Worm (Caenorhabditis elegans) whole organism, L4 larva: ENCODE results near the gene F49C12.11.
"Not testable (repeated sequence)": the region's sequence is repeated elsewhere in the genome, so short reads cannot be mapped to it uniquely, and the experiment has no call there.

Experiments
- F26F4.8 ChIP-seq: fragments of 200-800 bp; sonication (Bioruptor generic); conservative IDR thresholded peaks from 2 replicates; pipeline ENCODE4 v1.3.6; 2022; ENCODE audit warnings: missing genetic modification characterization, missing compliant biosample characterization
- F37D6.2 ChIP-seq: sonication (generic microtip); optimal IDR thresholded peaks from 2 replicates; lab custom pipeline; 2016; ENCODE audit warnings: mild to moderate bottlenecking, missing genetic modification characterization, missing compliant biosample characterization
- R02D3.7 ChIP-seq: fragments of 150-350 bp; sonication (generic microtip); optimal IDR thresholded peaks from 3 replicates; lab custom pipeline; 2014; ENCODE audit warnings: missing biosample characterization, missing genetic modification characterization
- T20F7.1 ChIP-seq: fragments of 200-800 bp; sonication (Bioruptor generic); optimal IDR thresholded peaks from 2 replicates; lab custom pipeline; 2018; ENCODE audit warnings: mild to moderate bottlenecking, missing genetic modification characterization, missing compliant biosample characterization
- Y105C5A.15 ChIP-seq: fragments of 200-800 bp; sonication (Bioruptor generic); IDR thresholded peaks from 2 replicates; pipeline ENCODE4 v1.3.6; 2022; ENCODE audit warnings: missing genetic modification characterization, missing compliant biosample characterization
- Y48G9A.11 ChIP-seq: fragments of 200-800 bp; sonication (Bioruptor generic); IDR thresholded peaks from 2 replicates; pipeline ENCODE4 v1.3.6; 2022; ENCODE audit warnings: missing genetic modification reagents, missing genetic modification characterization, missing compliant biosample characterization
- Y75B8A.6 ChIP-seq: fragments of 200-800 bp; sonication (Bioruptor generic); IDR thresholded peaks from 2 replicates; pipeline ENCODE4 v1.3.6; 2022; ENCODE audit warnings: missing genetic modification reagents, missing genetic modification characterization, missing compliant biosample characterization
- ZK546.5 ChIP-seq, 2 experiments: sonication (generic microtip); optimal IDR thresholded peaks; 2 replicates each; lab custom pipeline; 2017; ENCODE audit warnings: missing biosample characterization in 2 of 2, missing genetic modification characterization in 2 of 2
- aha-1 ChIP-seq: fragments of 150-350 bp; peaks from one replicate; lab custom pipeline; 2014; ENCODE audit warnings: missing biosample characterization, missing genetic modification characterization
- arid-1 ChIP-seq: fragments of 200-800 bp; sonication (Bioruptor generic); conservative IDR thresholded peaks from 2 replicates; pipeline ENCODE4 v1.3.6; 2022; ENCODE audit warnings: missing genetic modification reagents, missing genetic modification characterization, missing compliant biosample characterization
- attf-4 ChIP-seq: sonication (generic microtip); optimal IDR thresholded peaks from 3 replicates; lab custom pipeline; 2017; ENCODE audit warnings: missing biosample characterization, missing genetic modification characterization
- ceh-44 ChIP-seq: fragments of 200-800 bp; sonication (Bioruptor generic); IDR thresholded peaks from 2 replicates; pipeline ENCODE4 v1.3.6; 2022; ENCODE audit warnings: missing genetic modification reagents, missing genetic modification characterization, missing compliant biosample characterization
- ceh-62 ChIP-seq: sonication (generic microtip); optimal IDR thresholded peaks from 2 replicates; lab custom pipeline; 2017; ENCODE audit warnings: missing biosample characterization, missing genetic modification characterization
- cey-2 ChIP-seq: sonication (generic microtip); optimal IDR thresholded peaks from 3 replicates; lab custom pipeline; 2017; ENCODE audit warnings: missing genetic modification characterization, mild to moderate bottlenecking, missing compliant biosample characterization, antibody characterized with exemption, borderline replicate concordance; ENCODE audit not compliant: insufficient read depth
- ctbp-1 ChIP-seq: fragments of 200-800 bp; sonication (Bioruptor generic); IDR thresholded peaks from 2 replicates; pipeline ENCODE4 v1.3.6; 2022; ENCODE audit warnings: missing genetic modification reagents, missing genetic modification characterization, missing compliant biosample characterization
- dmd-6 ChIP-seq: fragments of 200-800 bp; sonication (Bioruptor generic); IDR thresholded peaks from 2 replicates; pipeline ENCODE4 v1.3.6; 2022; ENCODE audit warnings: missing genetic modification reagents, missing genetic modification characterization, missing compliant biosample characterization
- fkh-10 ChIP-seq: fragments of 150-350 bp; optimal IDR thresholded peaks from 2 replicates; lab custom pipeline; 2014; ENCODE audit warnings: missing biosample characterization, missing genetic modification reagents, missing genetic modification characterization
- gei-8 ChIP-seq: fragments of 200-800 bp; sonication (Bioruptor generic); optimal IDR thresholded peaks from 2 replicates; lab custom pipeline; 2018; ENCODE audit warnings: mild to moderate bottlenecking, missing genetic modification characterization, missing compliant biosample characterization
- lin-1 ChIP-seq: fragments of 200-800 bp; sonication (Bioruptor generic); IDR thresholded peaks from 2 replicates; pipeline ENCODE4 v1.3.6; 2022; ENCODE audit warnings: missing genetic modification reagents, missing genetic modification characterization, missing compliant biosample characterization
- lin-29 ChIP-seq: fragments of 200-800 bp; sonication (Bioruptor generic); IDR thresholded peaks from 2 replicates; pipeline ENCODE4 v1.3.6; 2022; ENCODE audit warnings: missing genetic modification reagents, missing genetic modification characterization, missing compliant biosample characterization
- madf-5 ChIP-seq, 2 experiments: fragments of 200-800 bp; sonication (Bioruptor generic); IDR thresholded peaks; 2 replicates each; pipeline ENCODE4 v1.3.6; 2022; ENCODE audit warnings: missing compliant biosample characterization in 2 of 2, missing genetic modification characterization in 2 of 2
- mdt-29 ChIP-seq: fragments of 200-800 bp; sonication (Bioruptor generic); IDR thresholded peaks from 2 replicates; pipeline ENCODE4 v1.3.6; 2022; ENCODE audit warnings: missing genetic modification reagents, missing genetic modification characterization, missing compliant biosample characterization
- mes-2 ChIP-seq: sonication (generic microtip); optimal IDR thresholded peaks from 2 replicates; lab custom pipeline; 2016; ENCODE audit warnings: missing genotype, mild to moderate bottlenecking, missing genetic modification characterization, missing compliant biosample characterization; ENCODE audit not compliant: poor library complexity, severe bottlenecking
- nhr-102 ChIP-seq: sonication (generic microtip); optimal IDR thresholded peaks from 2 replicates; lab custom pipeline; 2016; ENCODE audit warnings: mild to moderate bottlenecking, missing genetic modification characterization, moderate library complexity, missing compliant biosample characterization
- nhr-237 ChIP-seq: sonication (generic microtip); optimal IDR thresholded peaks from 2 replicates; lab custom pipeline; 2017; ENCODE audit warnings: missing biosample characterization, missing genetic modification characterization
- nhr-28 ChIP-seq: fragments of 150-350 bp; optimal IDR thresholded peaks from 2 replicates; lab custom pipeline; 2014; ENCODE audit warnings: missing biosample characterization, missing genetic modification characterization
- php-3 ChIP-seq: fragments of 200-800 bp; sonication (Bioruptor generic); IDR thresholded peaks from 2 replicates; pipeline ENCODE4 v1.3.6; 2022; ENCODE audit warnings: missing genetic modification reagents, missing genetic modification characterization, missing compliant biosample characterization
- sdz-12 ChIP-seq: fragments of 200-800 bp; sonication (Bioruptor generic); optimal IDR thresholded peaks from 2 replicates; lab custom pipeline; 2018; ENCODE audit warnings: mild to moderate bottlenecking, missing genetic modification characterization, missing compliant biosample characterization
- skn-1 ChIP-seq: fragments of 150-350 bp; optimal IDR thresholded peaks from 2 replicates; lab custom pipeline; 2014; ENCODE audit warnings: missing biosample characterization, missing genetic modification characterization
- snpc-4 ChIP-seq: fragments of 150-350 bp; optimal IDR thresholded peaks from 2 replicates; lab custom pipeline; 2014; ENCODE audit warnings: missing biosample characterization, missing genetic modification characterization
- tra-1 ChIP-seq: fragments of 200-800 bp; sonication (Bioruptor generic); IDR thresholded peaks from 2 replicates; pipeline ENCODE4 v1.3.6; 2022; ENCODE audit warnings: missing genetic modification reagents, missing genetic modification characterization, missing compliant biosample characterization
- unc-130 ChIP-seq: sonication (generic microtip); optimal IDR thresholded peaks from 2 replicates; lab custom pipeline; 2016; ENCODE audit warnings: missing genetic modification reagents, missing genetic modification characterization, missing compliant biosample characterization
- unc-62 ChIP-seq, 3 experiments: fragments of 150-350 bp in 1 of 3; sonication (generic microtip); optimal IDR thresholded peaks in 2 of 3; peaks in 1 of 3; 1 replicate in 1 of 3; 2 replicates in 2 of 3; lab custom pipeline; 2014 to 2017; ENCODE audit warnings: missing biosample characterization in 3 of 3, missing genetic modification characterization in 3 of 3, missing genetic modification reagents in 3 of 3, missing genotype in 1 of 3
- vab-7 ChIP-seq: fragments of 200-800 bp; sonication (Bioruptor generic); IDR thresholded peaks from 2 replicates; pipeline ENCODE4 v1.3.6; 2022; ENCODE audit warnings: missing genetic modification reagents, missing genetic modification characterization, missing compliant biosample characterization
- zfp-2 ChIP-seq: sonication (generic microtip); optimal IDR thresholded peaks from 2 replicates; lab custom pipeline; 2016; ENCODE audit warnings: mild to moderate bottlenecking, missing genetic modification characterization, missing compliant biosample characterization
- zfp-3 ChIP-seq: fragments of 200-800 bp; sonication (Bioruptor generic); conservative IDR thresholded peaks from 2 replicates; pipeline ENCODE4 v1.3.6; 2022; ENCODE audit warnings: missing genetic modification reagents, missing genetic modification characterization, missing compliant biosample characterization
- zip-11 ChIP-seq: fragments of 200-800 bp; sonication (Bioruptor generic); IDR thresholded peaks from 2 replicates; pipeline ENCODE4 v1.3.6; 2022; ENCODE audit warnings: missing genetic modification characterization, missing compliant biosample characterization
- ztf-7 ChIP-seq: fragments of 150-350 bp; optimal IDR thresholded peaks from 2 replicates; lab custom pipeline; 2014; ENCODE audit warnings: missing biosample characterization, missing genetic modification characterization

Gene F49C12.11

DNA sequence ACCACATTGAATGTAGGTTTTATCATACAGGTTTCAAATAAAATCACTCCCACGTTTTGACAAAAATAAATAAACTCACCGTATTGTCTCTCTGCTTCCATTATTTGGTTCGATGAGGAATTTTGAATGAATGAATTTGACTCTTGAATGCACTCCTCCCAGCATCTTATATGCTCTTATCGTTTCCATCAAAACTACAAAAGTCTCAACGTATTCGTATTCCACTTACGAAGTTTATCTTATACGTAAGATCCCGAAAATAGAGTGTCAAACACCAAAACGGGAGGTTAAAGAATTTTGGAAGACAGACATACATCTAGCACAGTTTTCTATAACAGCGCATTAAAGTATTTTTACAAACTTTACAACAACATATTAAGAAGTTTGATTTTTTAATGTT, 25.4 kb upstream of the F49C12.11 start, which contains the start of gene nhr-264:
Gene nhr-264 (minus strand): TSS at position 101 of the 400 bp plus-strand sequence.
- TF ChIP-seq ZK546.5 (tag; optimal IDR thresholded peaks at IDR 0.05; lab: Kevin White, UChicago); dmd-6 (GFP tag; lab: Robert Waterston, UW); F26F4.8 (GFP tag; lab: Robert Waterston, UW): not testable (repeated sequence)

DNA sequence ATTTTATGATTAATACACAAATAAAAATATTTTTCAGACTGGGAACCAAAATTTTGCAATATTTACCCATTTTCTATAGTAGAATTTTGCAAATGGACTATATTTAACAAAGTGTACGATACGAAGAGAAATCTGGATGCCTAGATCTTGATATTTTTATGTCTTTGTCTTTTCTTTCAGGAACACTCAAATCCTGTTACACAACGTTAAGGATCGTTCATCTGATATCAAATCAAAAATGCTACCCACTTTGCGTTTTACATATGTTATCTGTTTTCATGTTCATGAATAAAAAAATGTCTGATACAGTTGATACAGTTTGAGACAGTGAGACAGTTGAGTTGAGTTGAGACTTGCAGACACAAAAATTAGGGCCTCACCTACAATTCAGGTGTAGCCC, 22.9 kb upstream of the F49C12.11 start, which contains the start of gene F49C12.1:
Gene F49C12.1 (minus strand): TSS at position 70 of the 400 bp plus-strand sequence.
- no peak for TF ChIP-seq sdz-12 (GFP tag; lab: Kevin White, UChicago)
- TF ChIP-seq ceh-62 (tag; lab: Kevin White, UChicago), result no peak
- no peak for TF ChIP-seq zfp-2 (tag; lab: Kevin White, UChicago)
- peak; percentile 51 for TF ChIP-seq aha-1 (tag; lab: Kevin White, UChicago)
- peak in 1 of 2 experiments; percentile 65 for TF ChIP-seq unc-62 (GFP tag; optimal IDR thresholded peaks at IDR 0.05 in 1 of 2; lab: Kevin White, UChicago)
- TF ChIP-seq unc-62 (tag; optimal IDR thresholded peaks at IDR 0.05; lab: Kevin White, UChicago), result no peak

DNA sequence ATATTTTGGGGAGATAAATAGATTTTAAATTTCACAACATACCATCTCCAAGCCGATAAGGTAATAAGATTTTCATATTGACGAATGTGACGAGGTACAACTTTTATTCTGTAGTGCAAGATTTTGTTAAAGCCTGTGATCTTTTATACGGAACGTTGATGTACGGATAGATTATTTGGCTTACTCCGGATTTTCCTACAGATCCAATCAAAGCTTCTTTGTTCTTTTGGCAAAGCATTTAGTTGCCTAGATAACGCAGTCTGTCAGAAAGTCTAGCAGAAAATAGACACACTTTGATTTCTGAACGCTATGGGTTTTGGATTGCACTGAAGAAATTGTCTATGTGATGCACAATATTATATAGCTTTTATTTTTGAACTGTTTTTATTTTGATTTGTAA, 20.0 kb upstream of the F49C12.11 start, which contains the start of gene F49C12.2:
Gene F49C12.2 (minus strand): TSS at position 101 of the 400 bp plus-strand sequence.
- no peak for TF ChIP-seq zip-11 (GFP tag; lab: Robert Waterston, UW)
- no peak for TF ChIP-seq snpc-4
- TF ChIP-seq nhr-28 (tag; lab: Kevin White, UChicago), result no peak
- TF ChIP-seq php-3 (GFP tag; lab: Robert Waterston, UW), result no peak
- TF ChIP-seq ceh-44 (GFP tag; lab: Robert Waterston, UW), result no peak
- no peak for TF ChIP-seq fkh-10 (GFP tag; lab: Kevin White, UChicago)
- TF ChIP-seq zfp-2 (tag; lab: Kevin White, UChicago), result no peak
- TF ChIP-seq cey-2, result no peak
- TF ChIP-seq Y48G9A.11 (GFP tag; lab: Robert Waterston, UW), result no peak

DNA sequence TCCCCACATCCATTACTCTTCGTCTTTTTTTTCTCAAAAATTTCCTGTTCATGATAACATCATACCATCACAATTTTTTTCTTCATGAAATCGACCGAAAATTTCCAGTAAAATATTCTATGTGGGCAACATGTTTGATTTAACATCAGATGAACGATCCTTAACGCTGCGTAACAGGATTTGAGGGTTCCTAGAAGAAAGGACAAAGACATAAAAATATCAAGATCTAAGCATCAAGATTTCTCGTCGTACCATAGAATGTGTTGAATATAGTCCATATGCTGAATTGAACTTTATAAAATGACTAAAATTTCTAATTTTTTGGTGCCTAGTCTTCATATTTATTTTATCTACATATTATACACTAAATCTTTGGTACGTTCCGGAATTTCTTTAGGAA, 19.1 kb upstream of the F49C12.11 start, which contains the start of gene F49C12.3:
Gene F49C12.3 (plus strand): TSS at position 301 of the 400 bp plus-strand sequence.
- TF ChIP-seq lin-1 (GFP tag; lab: Robert Waterston, UW), result no peak

DNA sequence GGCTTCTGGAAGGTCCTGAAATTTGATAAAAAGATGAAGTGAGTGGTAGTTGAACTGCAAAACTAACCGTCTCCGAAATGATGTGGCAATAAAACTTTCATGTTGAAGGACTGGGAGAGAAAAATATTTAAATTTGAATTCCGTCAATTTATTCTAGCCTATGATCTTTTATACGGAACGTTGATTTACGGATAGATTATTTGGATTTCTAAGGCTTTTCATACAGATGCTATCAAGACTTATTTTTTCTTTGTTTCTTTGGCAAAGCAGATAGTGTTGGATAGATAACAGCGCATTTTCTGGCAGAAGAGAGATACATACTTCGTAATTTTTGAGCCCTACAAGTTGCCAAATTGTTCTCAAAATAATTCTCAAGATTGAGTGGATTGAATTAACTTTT, 15.2 kb upstream of the F49C12.11 start, which contains the start of gene F49C12.4:
Gene F49C12.4 (minus strand): TSS at position 101 of the 400 bp plus-strand sequence.
- no peak for TF ChIP-seq Y75B8A.6 (GFP tag; lab: Robert Waterston, UW)
- TF ChIP-seq ctbp-1, result no peak
- no peak for TF ChIP-seq unc-130
- TF ChIP-seq Y105C5A.15, result no peak
- TF ChIP-seq skn-1 (tag; lab: Kevin White, UChicago), result no peak
- TF ChIP-seq attf-4 (tag; lab: Kevin White, UChicago), result no peak
- TF ChIP-seq, all 104 proteins: peak for 0

DNA sequence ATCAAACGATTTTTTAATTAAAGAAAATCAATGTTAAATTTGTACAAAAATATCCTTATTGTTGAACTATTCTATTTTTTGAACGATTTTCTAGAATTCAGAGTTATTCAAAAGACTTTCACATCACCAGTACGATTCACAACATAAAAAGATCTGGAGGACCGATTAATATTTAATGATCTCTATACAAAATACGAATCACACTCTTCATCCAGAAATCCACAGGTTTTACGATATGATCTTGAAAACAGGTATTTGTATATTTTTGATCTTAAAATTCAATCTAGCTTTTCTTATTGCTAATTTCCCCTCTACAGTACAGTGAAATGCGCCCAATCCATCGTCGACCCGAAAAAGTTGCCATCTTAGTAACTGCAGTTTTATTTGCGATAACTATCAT, 14.6 kb upstream of the F49C12.11 start, which contains the start of gene F49C12.5:
Gene F49C12.5 (plus strand): TSS at position 301 of the 400 bp plus-strand sequence.
- no peak for TF ChIP-seq lin-29 (GFP tag; lab: Robert Waterston, UW)
- TF ChIP-seq arid-1 (GFP tag; lab: Robert Waterston, UW), result no peak
- TF ChIP-seq tra-1 (GFP tag; lab: Robert Waterston, UW), result no peak
- no peak for TF ChIP-seq T20F7.1 (GFP tag; lab: Kevin White, UChicago)
- TF ChIP-seq mdt-29 (GFP tag; lab: Robert Waterston, UW), result no peak
- TF ChIP-seq Y75B8A.6 (GFP tag; lab: Robert Waterston, UW), result no peak
- no peak for TF ChIP-seq zfp-3 (GFP tag; lab: Robert Waterston, UW)
- no peak for TF ChIP-seq gei-8 (GFP tag; lab: Kevin White, UChicago)
- TF ChIP-seq unc-130, result no peak
- no peak for TF ChIP-seq R02D3.7
- no peak for TF ChIP-seq F37D6.2 (tag; lab: Kevin White, UChicago)
- TF ChIP-seq ztf-7 (tag; lab: Kevin White, UChicago), result no peak
- no peak for TF ChIP-seq vab-7
- TF ChIP-seq mes-2 (tag; lab: Kevin White, UChicago), result no peak
- no peak for TF ChIP-seq nhr-102
- no peak for TF ChIP-seq ceh-44 (GFP tag; lab: Robert Waterston, UW)
- no peak for TF ChIP-seq nhr-237 (tag; lab: Kevin White, UChicago)
- TF ChIP-seq madf-5 (GFP tag; IDR thresholded peaks at IDR 0.05; lab: Robert Waterston, UW), result no peak
